Worm (Caenorhabditis elegans) whole organism, mixed stage, embryonic: Measurements from ENCODE around the gene clec-119.
A peak's percentile ranks its signal among the peaks of the same experiment; 100 is the strongest.

Experiments used
- M03D4.4 ChIP-seq: sonication (generic microtip); optimal IDR thresholded peaks from 2 replicates; lab custom pipeline; 2017; ENCODE audit warnings: mild to moderate bottlenecking, missing genetic modification characterization, missing compliant biosample characterization
- bed-3 ChIP-seq: fragments of 200-800 bp; sonication (Bioruptor generic); optimal IDR thresholded peaks from 3 replicates; lab custom pipeline; 2018; ENCODE audit warnings: mild to moderate bottlenecking, missing genetic modification characterization, moderate library complexity, missing compliant biosample characterization
- blmp-1 ChIP-seq: fragments of 150-350 bp; optimal IDR thresholded peaks from 2 replicates; lab custom pipeline; 2014; ENCODE audit warnings: missing biosample characterization, missing genetic modification characterization
- ceh-39 ChIP-seq: fragments of 150-350 bp; optimal IDR thresholded peaks from 2 replicates; lab custom pipeline; 2014; ENCODE audit warnings: missing biosample characterization, missing genetic modification characterization
- ceh-43 ChIP-seq: fragments of 200-800 bp; sonication (Bioruptor generic); optimal IDR thresholded peaks from 2 replicates; lab custom pipeline; 2018; ENCODE audit warnings: mild to moderate bottlenecking, missing genetic modification characterization, moderate library complexity, missing compliant biosample characterization
- ceh-83 ChIP-seq: fragments of 200-800 bp; sonication (Bioruptor generic); optimal IDR thresholded peaks from 2 replicates; lab custom pipeline; 2018; ENCODE audit warnings: mild to moderate bottlenecking, missing genetic modification characterization, missing compliant biosample characterization
- ces-1 ChIP-seq: fragments of 150-350 bp; optimal IDR thresholded peaks from 2 replicates; lab custom pipeline; 2014; ENCODE audit warnings: missing biosample characterization, missing genetic modification reagents, missing genetic modification characterization
- cnd-1 ChIP-seq: fragments of 200-800 bp; sonication (Bioruptor generic); optimal IDR thresholded peaks from 2 replicates; lab custom pipeline; 2018; ENCODE audit warnings: mild to moderate bottlenecking, missing genetic modification characterization, missing compliant biosample characterization
- elt-1 ChIP-seq: sonication (generic microtip); optimal IDR thresholded peaks from 2 replicates; lab custom pipeline; 2017; ENCODE audit warnings: missing genetic modification characterization, mild to moderate bottlenecking, missing compliant biosample characterization, antibody characterized with exemption, moderate library complexity, borderline replicate concordance; ENCODE audit not compliant: insufficient read depth
- elt-3 ChIP-seq: fragments of 150-350 bp; optimal IDR thresholded peaks from 2 replicates; lab custom pipeline; 2014; ENCODE audit warnings: missing biosample characterization, missing genetic modification characterization
- flh-1 ChIP-seq: fragments of 200-800 bp; sonication (Bioruptor generic); optimal IDR thresholded peaks from 2 replicates; lab custom pipeline; 2018; ENCODE audit warnings: mild to moderate bottlenecking, missing genetic modification characterization, moderate library complexity, missing compliant biosample characterization
- ham-2 ChIP-seq: fragments of 200-800 bp; sonication (Bioruptor generic); optimal IDR thresholded peaks from 2 replicates; lab custom pipeline; 2018; ENCODE audit warnings: mild to moderate bottlenecking, missing genetic modification characterization, missing compliant biosample characterization
- hlh-1 ChIP-seq: fragments of 150-350 bp; optimal IDR thresholded peaks from 2 replicates; lab custom pipeline; 2014; ENCODE audit warnings: missing biosample characterization, missing genetic modification reagents, missing genetic modification characterization
- lin-13 ChIP-seq: fragments of 150-350 bp; optimal IDR thresholded peaks from 2 replicates; lab custom pipeline; 2014; ENCODE audit warnings: missing biosample characterization, missing genetic modification characterization
- lin-32 ChIP-seq: fragments of 200-800 bp; sonication (Bioruptor generic); optimal IDR thresholded peaks from 2 replicates; lab custom pipeline; 2018; ENCODE audit warnings: mild to moderate bottlenecking, missing genetic modification characterization, missing compliant biosample characterization
- lsy-2 ChIP-seq: fragments of 150-350 bp; optimal IDR thresholded peaks from 2 replicates; lab custom pipeline; 2014; ENCODE audit warnings: missing biosample characterization, missing genetic modification characterization
- mep-1 ChIP-seq: fragments of 150-350 bp; optimal IDR thresholded peaks from 2 replicates; lab custom pipeline; 2017; ENCODE audit warnings: missing biosample characterization, missing genetic modification reagents, missing genetic modification characterization, inconsistent platforms
- mls-2 ChIP-seq: sonication (generic microtip); optimal IDR thresholded peaks from 2 replicates; lab custom pipeline; 2016; ENCODE audit warnings: mild to moderate bottlenecking, missing genetic modification characterization, moderate library complexity, missing compliant biosample characterization
- nhr-2 ChIP-seq: fragments of 150-350 bp; optimal IDR thresholded peaks from 2 replicates; lab custom pipeline; 2014; ENCODE audit warnings: missing biosample characterization, missing genetic modification characterization
- nhr-237 ChIP-seq: fragments of 150-350 bp; optimal IDR thresholded peaks from 2 replicates; lab custom pipeline; 2014; ENCODE audit warnings: missing biosample characterization, missing genetic modification characterization
- nhr-28 ChIP-seq: fragments of 150-350 bp; optimal IDR thresholded peaks from 2 replicates; lab custom pipeline; 2014; ENCODE audit warnings: missing biosample characterization, missing genetic modification characterization
- nhr-76 ChIP-seq: sonication (generic microtip); optimal IDR thresholded peaks from 2 replicates; lab custom pipeline; 2017; ENCODE audit warnings: missing biosample characterization, missing genetic modification characterization
- pha-4 ChIP-seq: fragments of 150-350 bp; optimal IDR thresholded peaks from 2 replicates; lab custom pipeline; 2018; ENCODE audit warnings: missing biosample characterization, missing genetic modification reagents, missing genetic modification characterization
- sem-2 ChIP-seq: fragments of 200-800 bp; sonication (Bioruptor generic); optimal IDR thresholded peaks from 2 replicates; lab custom pipeline; 2018; ENCODE audit warnings: mild to moderate bottlenecking, missing genetic modification characterization, missing compliant biosample characterization
- snpc-4 ChIP-seq: fragments of 150-350 bp; optimal IDR thresholded peaks from 2 replicates; lab custom pipeline; 2014; ENCODE audit warnings: missing biosample characterization, missing genetic modification characterization
- sptf-1 ChIP-seq: sonication (generic microtip); optimal IDR thresholded peaks from 2 replicates; lab custom pipeline; 2017; ENCODE audit warnings: mild to moderate bottlenecking, missing genetic modification characterization, moderate library complexity, missing compliant biosample characterization
- tbx-8 ChIP-seq: fragments of 200-800 bp; sonication (Bioruptor generic); optimal IDR thresholded peaks from 2 replicates; lab custom pipeline; 2018; ENCODE audit warnings: mild to moderate bottlenecking, missing genetic modification characterization, moderate library complexity, missing compliant biosample characterization
- unc-120 ChIP-seq: sonication (generic microtip); optimal IDR thresholded peaks from 2 replicates; lab custom pipeline; 2017; ENCODE audit warnings: missing genetic modification characterization, missing compliant biosample characterization; ENCODE audit not compliant: poor library complexity, severe bottlenecking
- unc-39 ChIP-seq: fragments of 150-350 bp; optimal IDR thresholded peaks from 2 replicates; lab custom pipeline; 2014; ENCODE audit warnings: missing biosample characterization, missing genetic modification characterization
- unc-62 ChIP-seq: fragments of 150-350 bp; optimal IDR thresholded peaks from 2 replicates; lab custom pipeline; 2014; ENCODE audit warnings: missing biosample characterization, missing genetic modification reagents, missing genetic modification characterization
- zip-8 ChIP-seq: fragments of 150-350 bp; optimal IDR thresholded peaks from 2 replicates; lab custom pipeline; 2014; ENCODE audit warnings: missing biosample characterization, missing genetic modification characterization
- ztf-11 ChIP-seq: fragments of 150-350 bp; optimal IDR thresholded peaks from 2 replicates; lab custom pipeline; 2014; ENCODE audit warnings: missing biosample characterization, missing genetic modification characterization

clec-119 gene

DNA sequence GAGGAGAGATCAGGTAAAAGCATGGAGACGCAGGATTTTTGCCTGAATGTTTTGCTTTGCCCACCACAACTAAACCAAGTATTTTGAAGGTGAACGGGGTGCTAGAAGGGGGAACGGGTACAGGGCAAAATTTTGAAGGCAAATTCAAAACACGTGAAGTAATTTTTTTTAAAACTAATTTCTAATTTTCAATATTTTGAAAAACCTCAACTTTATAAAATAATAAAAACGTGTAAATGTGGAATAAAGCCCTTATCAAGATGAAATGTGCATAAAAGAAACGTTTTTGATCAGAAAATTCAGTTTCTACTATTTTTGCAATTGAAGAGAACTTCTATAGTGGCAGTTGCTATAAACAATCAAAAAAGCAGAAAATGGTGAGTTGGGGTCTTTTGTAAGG, at the start of gene clec-119:
Gene clec-119, plus strand, starts transcription at position 301 of the 400 bp plus-strand sequence.
- TF ChIP-seq tbx-8 (no peak), cnd-1 (no peak), lsy-2 (no peak), snpc-4 (tag; lab: Kevin White, UChicago) (no peak), ces-1 (GFP tag; lab: Kevin White, UChicago) (no peak), hlh-1 (no peak), ceh-39 (tag; lab: Kevin White, UChicago) (no peak), ham-2 (GFP tag; lab: Kevin White, UChicago) (no peak), blmp-1 (no peak), ceh-83 (GFP tag; lab: Kevin White, UChicago) (no peak), mep-1 (tag; lab: Kevin White, UChicago) (no peak), nhr-28 (tag; lab: Kevin White, UChicago) (no peak), mls-2 (tag; lab: Kevin White, UChicago) (no peak), unc-39 (tag; lab: Kevin White, UChicago) (no peak), pha-4 (tag; lab: Kevin White, UChicago) (no peak), ztf-11 (tag; lab: Kevin White, UChicago) (no peak), flh-1 (GFP tag; lab: Kevin White, UChicago) (no peak), elt-1 (no peak), ceh-43 (GFP tag; lab: Kevin White, UChicago) (no peak), M03D4.4 (tag; lab: Kevin White, UChicago) (no peak)
- TF ChIP-seq, all 35 proteins: peak for 0

DNA sequence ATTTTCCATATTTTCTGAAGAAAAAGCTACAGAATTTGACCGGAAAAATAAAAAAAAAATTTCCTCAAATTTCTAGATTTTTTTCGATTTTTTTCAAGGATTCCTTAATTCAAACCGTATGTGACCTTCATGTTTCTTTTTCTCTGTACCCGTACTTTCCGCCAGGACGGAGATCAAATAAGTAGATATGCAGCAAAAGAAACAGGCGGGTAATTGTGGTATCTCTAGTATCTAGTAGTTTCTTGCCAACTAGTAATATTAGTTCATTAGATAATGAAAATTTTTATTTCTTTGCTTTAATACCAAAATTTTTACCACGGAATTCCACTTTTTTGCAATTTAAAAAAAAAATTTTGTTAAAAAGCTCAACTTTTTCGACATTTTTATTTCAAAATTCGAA, 41.1 kb upstream of the clec-119 start:
- TF ChIP-seq ceh-83 (GFP tag; lab: Kevin White, UChicago) = no peak
- peak; percentile 79 for TF ChIP-seq elt-1

DNA sequence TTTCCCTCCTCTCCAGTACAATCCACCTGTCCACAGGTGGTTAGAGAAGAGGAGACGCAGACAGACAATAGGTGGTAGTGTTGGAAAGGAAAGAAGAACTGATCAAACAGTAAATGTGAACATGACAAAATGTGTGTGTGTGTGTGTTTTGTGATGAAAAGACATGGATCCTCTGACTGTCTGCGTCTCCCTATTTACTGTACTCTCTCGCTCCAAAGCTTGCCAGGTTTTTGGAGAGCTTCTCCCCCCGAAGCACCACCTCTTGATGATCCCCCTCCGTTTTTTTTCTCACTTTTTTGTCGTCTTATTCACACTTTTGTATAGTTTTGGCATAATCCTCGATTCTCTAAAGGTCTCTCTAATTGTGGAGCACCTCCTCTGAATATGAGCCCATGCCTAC, 38.5 kb upstream of the clec-119 start:
- TF ChIP-seq nhr-2 (tag; lab: Kevin White, UChicago) (no peak), ham-2 (GFP tag; lab: Kevin White, UChicago) (no peak), lin-32 (peak; percentile 70), zip-8 (tag; lab: Kevin White, UChicago) (no peak)

DNA sequence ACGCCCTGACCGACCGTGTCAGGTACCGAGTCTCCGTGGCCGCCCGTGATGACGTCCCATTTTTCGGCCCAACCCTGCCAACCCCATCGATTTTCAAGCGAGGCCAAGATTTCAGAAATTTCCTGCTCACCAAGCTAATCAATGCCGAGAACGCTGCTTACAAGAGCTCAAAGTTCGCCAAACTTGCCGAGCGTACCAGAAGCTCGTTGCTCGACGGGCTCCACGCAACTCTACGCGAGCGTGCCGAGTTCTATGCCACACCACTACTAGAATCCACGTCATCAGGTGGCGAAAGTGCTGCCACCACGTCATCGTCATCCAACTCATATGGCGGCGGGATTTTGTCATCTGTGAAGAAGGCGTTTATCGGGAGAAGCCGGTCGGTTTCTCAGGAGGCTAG, 26.8 kb upstream of the clec-119 start:
- TF ChIP-seq unc-39 (tag; lab: Kevin White, UChicago) = no peak
- no peak for TF ChIP-seq ceh-43 (GFP tag; lab: Kevin White, UChicago)
- no peak for TF ChIP-seq bed-3 (GFP tag; lab: Kevin White, UChicago)
- no peak for TF ChIP-seq elt-3
- no peak for TF ChIP-seq blmp-1
- no peak for TF ChIP-seq ztf-11 (tag; lab: Kevin White, UChicago)
- TF ChIP-seq hlh-1 = no peak
- TF ChIP-seq unc-120 = no peak
- TF ChIP-seq zip-8 (tag; lab: Kevin White, UChicago) = no peak
- no peak for TF ChIP-seq cnd-1
- TF ChIP-seq ceh-83 (GFP tag; lab: Kevin White, UChicago) = no peak
- no peak for TF ChIP-seq sem-2 (GFP tag; lab: Kevin White, UChicago)
- no peak for TF ChIP-seq ham-2 (GFP tag; lab: Kevin White, UChicago)
- no peak for TF ChIP-seq nhr-2 (tag; lab: Kevin White, UChicago)
- no peak for TF ChIP-seq mep-1 (tag; lab: Kevin White, UChicago)
- no peak for TF ChIP-seq tbx-8
- TF ChIP-seq, all 35 proteins: peak for 0

DNA sequence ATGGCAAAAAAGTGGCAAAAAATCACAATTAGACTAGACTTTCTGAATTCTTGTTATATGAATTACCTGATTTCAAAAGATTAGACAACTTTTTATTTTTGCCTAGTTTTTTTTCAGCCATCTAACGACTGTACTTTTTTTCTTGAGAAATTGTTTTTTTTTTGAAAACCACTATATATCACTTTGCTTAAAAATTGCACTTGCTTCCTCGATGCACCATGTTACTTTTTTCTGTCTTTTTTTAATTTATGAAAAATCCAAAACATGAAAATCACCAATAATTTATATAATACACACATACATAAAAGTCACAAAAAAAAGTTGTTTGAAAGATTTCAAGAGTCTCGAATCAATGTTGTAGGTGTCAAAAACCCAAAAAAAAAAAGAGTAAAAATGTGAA, 22.8 kb upstream of the clec-119 start:
- TF ChIP-seq sptf-1 (tag; lab: Kevin White, UChicago) (no peak), unc-62 (no peak), sem-2 (GFP tag; lab: Kevin White, UChicago) (no peak), mls-2 (tag; lab: Kevin White, UChicago) (no peak), elt-3 (no peak)

DNA sequence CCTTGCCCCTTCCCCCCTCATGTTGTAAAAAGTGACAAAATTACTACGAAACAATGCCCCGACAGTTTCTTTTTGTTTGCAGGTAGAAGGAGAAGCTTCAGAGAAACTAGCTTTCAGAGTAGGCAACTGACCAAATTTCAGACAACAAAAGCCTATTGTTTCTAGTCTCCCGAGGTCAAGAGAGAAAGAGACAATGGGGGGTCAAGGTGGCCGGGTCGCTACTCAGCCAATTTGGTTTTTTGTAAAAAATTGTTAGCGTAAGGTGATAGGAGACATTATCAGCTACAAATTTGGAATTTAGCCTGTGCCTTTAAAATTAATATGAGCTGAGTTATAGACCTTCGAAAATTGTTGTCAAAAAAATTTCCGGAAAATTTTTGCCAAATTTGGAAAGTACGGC, 20.8 kb upstream of the clec-119 start:
- TF ChIP-seq lsy-2 (no peak), ceh-83 (GFP tag; lab: Kevin White, UChicago) (no peak), unc-120 (no peak), tbx-8 (no peak), sem-2 (GFP tag; lab: Kevin White, UChicago) (no peak), nhr-76 (tag; lab: Kevin White, UChicago) (no peak), ztf-11 (tag; lab: Kevin White, UChicago) (no peak), ceh-43 (GFP tag; lab: Kevin White, UChicago) (no peak), nhr-28 (tag; lab: Kevin White, UChicago) (no peak), bed-3 (GFP tag; lab: Kevin White, UChicago) (no peak), unc-62 (no peak), cnd-1 (no peak), mls-2 (tag; lab: Kevin White, UChicago) (no peak), nhr-237 (tag; lab: Kevin White, UChicago) (no peak), lin-13 (no peak), hlh-1 (no peak)
